Fruit fly (Drosophila melanogaster): Measurements from ENCODE around the gene PTPMT1.

The PTPMT1 gene

dm6 chr3R:23782456-23783402, 24.6 kb downstream of the PTPMT1 start (continued):
- TF ChIP-seq CG13287 (GFP tag; IDR thresholded peaks at IDR 0.05; ENCODE audit: partially characterized antibody) (no peak), zfh2 (GFP tag; optimal IDR thresholded peaks at IDR 0.05) (no peak), Lhr (GFP tag; optimal IDR thresholded peaks at IDR 0.05) (peak; percentile 71), Oaz (GFP tag; IDR thresholded peaks at IDR 0.05) (no peak), croc (GFP tag; conservative IDR thresholded peaks at IDR 0.05) (peak; percentile 87), luna (GFP tag; optimal IDR thresholded peaks at IDR 0.05) (no peak), h (optimal IDR thresholded peaks at IDR 0.05) (no peak), tio (GFP tag; optimal IDR thresholded peaks at IDR 0.05) (peak; percentile 85), CG17568 (GFP tag; optimal IDR thresholded peaks at IDR 0.05) (peak; percentile 73), CG6765 (GFP tag; optimal IDR thresholded peaks at IDR 0.05) (peak; percentile 78), Meics (GFP tag; optimal IDR thresholded peaks at IDR 0.05) (peak; percentile 78), lola (GFP tag; optimal IDR thresholded peaks at IDR 0.05) (peak in 1 of 3 experiments; percentile 97), sisA (GFP tag; IDR thresholded peaks at IDR 0.05) (peak; percentile 89), MTF-1 (GFP tag; optimal IDR thresholded peaks at IDR 0.05; ENCODE audit: borderline replicate concordance) (peak; percentile 77), CG10979 (tag; optimal IDR thresholded peaks at IDR 0.05) (peak; percentile 97), Hr51 (GFP tag; optimal IDR thresholded peaks at IDR 0.05) (peak; percentile 56 to 85), HLH54F (GFP tag; optimal IDR thresholded peaks at IDR 0.05) (peak; percentile 50), sug (tag; optimal IDR thresholded peaks at IDR 0.05) (peak; percentile 77), Sry-δ (GFP tag; optimal IDR thresholded peaks at IDR 0.05) (peak; percentile 27), Side (GFP tag; optimal IDR thresholded peaks at IDR 0.05) (peak; percentile 55), Rfx (GFP tag; IDR thresholded peaks at IDR 0.05) (peak; percentile 56; the same call in 1 of the 2 replicates), yki (optimal IDR thresholded peaks at IDR 0.05) (no peak), az2 (GFP tag; optimal IDR thresholded peaks at IDR 0.05) (peak; percentile 95), cas (GFP tag; IDR thresholded peaks at IDR 0.05) (no peak), PHDP (tag; optimal IDR thresholded peaks at IDR 0.05) (peak; percentile 82), NK7.1 (GFP tag; optimal IDR thresholded peaks at IDR 0.05) (peak; percentile 68), bigmax (GFP tag; optimal IDR thresholded peaks at IDR 0.05) (peak; percentile 47), unc-4 (GFP tag; IDR thresholded peaks at IDR 0.05; ENCODE audit: partially characterized antibody) (no peak), CG8944 (GFP tag; optimal IDR thresholded peaks at IDR 0.05) (peak; percentile 73), dysf (GFP tag; IDR thresholded peaks at IDR 0.05) (peak; percentile 74; the same call in 2 of the 3 replicates), Nf-YC (tag; optimal IDR thresholded peaks at IDR 0.05) (peak; percentile 85), fd64A (GFP tag; optimal IDR thresholded peaks at IDR 0.05) (peak; percentile 55), CG12769 (tag; optimal IDR thresholded peaks at IDR 0.05) (peak; percentile 82), sim (GFP tag; IDR thresholded peaks at IDR 0.05) (peak; percentile 84), grau (tag; optimal IDR thresholded peaks at IDR 0.05) (peak; percentile 86), CG2889 (GFP tag; IDR thresholded peaks at IDR 0.05) (peak; percentile 67; the same call in 2 of the 3 replicates), Tbp (GFP tag; optimal IDR thresholded peaks at IDR 0.05) (no peak), CG12236 (GFP tag; optimal IDR thresholded peaks at IDR 0.05) (peak; percentile 77), Fer3 (tag; optimal IDR thresholded peaks at IDR 0.05) (peak; percentile 53), corto (GFP tag; optimal IDR thresholded peaks at IDR 0.05) (peak; percentile 85), Doc2 (GFP tag; IDR thresholded peaks at IDR 0.05) (no peak), CG32767 (GFP tag; IDR thresholded peaks at IDR 0.05) (peak; percentile 66; the same call in 1 of the 2 replicates), CG7963 (GFP tag; IDR thresholded peaks at IDR 0.05; ENCODE audit: partially characterized antibody) (no peak), lilli (GFP tag; optimal IDR thresholded peaks at IDR 0.05) (peak; percentile 89), CG10274 (GFP tag; optimal IDR thresholded peaks at IDR 0.05) (peak; percentile 44), CG15479 (GFP tag; optimal IDR thresholded peaks at IDR 0.05) (peak; percentile 96), ase (GFP tag; IDR thresholded peaks at IDR 0.05) (peak; percentile 61; the same call in 2 of the 3 replicates), en (GFP tag; optimal IDR thresholded peaks at IDR 0.05) (peak; percentile 70)
